Worm (Caenorhabditis elegans): ENCODE measurements around the gene F54H12.10.

ce11 chrIII:7977777-7978176 lies 19.0 kb upstream of the F54H12.10 start, which contains the start of gene C06G4.4:
- no peak for TF ChIP-seq F57A8.1 (GFP tag; optimal IDR thresholded peaks at IDR 0.05)
- no peak for TF ChIP-seq dpff-1 (tag; optimal IDR thresholded peaks at IDR 0.05)
- no peak for TF ChIP-seq F10E7.11 (tag; optimal IDR thresholded peaks at IDR 0.05)
- peak; percentile 2 for TF ChIP-seq dpl-1 (GFP tag; optimal IDR thresholded peaks at IDR 0.05)
- TF ChIP-seq hmg-1.2 (GFP tag; IDR thresholded peaks at IDR 0.05) = no peak
- TF ChIP-seq efl-1 (GFP tag; optimal IDR thresholded peaks at IDR 0.05) = no peak
- TF ChIP-seq madf-8 (GFP tag; conservative IDR thresholded peaks at IDR 0.05) = peak; percentile 77
- no peak for TF ChIP-seq sea-2 (GFP tag; IDR thresholded peaks at IDR 0.05)
- no peak for TF ChIP-seq atf-7 (tag; optimal IDR thresholded peaks at IDR 0.05)
- TF ChIP-seq dox-1 (GFP tag; IDR thresholded peaks at IDR 0.05) = no peak
- no peak for TF ChIP-seq F57C9.4 (tag; optimal IDR thresholded peaks at IDR 0.05)
- no peak for TF ChIP-seq ama-1 (optimal IDR thresholded peaks at IDR 0.05)
- no peak for TF ChIP-seq ama-1 (GFP tag; optimal IDR thresholded peaks at IDR 0.05)
